Fruit fly (Drosophila melanogaster) whole organism, embryonic: ENCODE measurements around the gene Pak.

ENCODE experiments used
- Atf6 ChIP-seq: fragments of 200-800 bp; sonication (Bioruptor generic); IDR thresholded peaks from 2 replicates; pipeline ENCODE4 v1.3.6; 2022; ENCODE audit warnings: missing biosample characterization, missing genetic modification characterization
- Awh ChIP-seq: fragments of 200-800 bp; sonication (Bioruptor generic); IDR thresholded peaks from 2 replicates; pipeline ENCODE4, ENCODE4 v1.3.6; 2022; ENCODE audit warnings: missing biosample characterization, missing genetic modification characterization
- Blimp-1 ChIP-seq: fragments of 200-800 bp; sonication (Bioruptor generic); optimal IDR thresholded peaks from 3 replicates; lab custom pipeline; 2018; ENCODE audit warnings: missing biosample characterization, missing genetic modification characterization, mild to moderate bottlenecking, moderate library complexity, missing genetic modification reagents
- CG10267 ChIP-seq: fragments of 200-800 bp; sonication (Bioruptor generic); optimal IDR thresholded peaks from 2 replicates; lab custom pipeline; 2018; ENCODE audit warnings: missing biosample characterization, mild to moderate bottlenecking, missing genetic modification characterization, moderate library complexity
- CG12299 ChIP-seq: fragments of 200-800 bp; sonication (Bioruptor generic); optimal IDR thresholded peaks from 2 replicates; lab custom pipeline; 2018; ENCODE audit warnings: missing biosample characterization, mild to moderate bottlenecking, missing genetic modification characterization
- CG15514 ChIP-seq: fragments of 200-800 bp; sonication (Bioruptor generic); optimal IDR thresholded peaks from 3 replicates; lab custom pipeline; 2017; ENCODE audit warnings: missing biosample characterization, missing genetic modification characterization, mild to moderate bottlenecking, moderate library complexity, missing genetic modification reagents
- CG15601 ChIP-seq: fragments of 200-800 bp; sonication (Bioruptor generic); optimal IDR thresholded peaks from 3 replicates; lab custom pipeline; 2019; ENCODE audit warnings: missing biosample characterization, mild to moderate bottlenecking, missing genetic modification characterization, moderate library complexity
- CG16815 ChIP-seq: fragments of 200-800 bp; sonication (Bioruptor generic); optimal IDR thresholded peaks from 3 replicates; lab custom pipeline; 2017; ENCODE audit warnings: missing biosample characterization, mild to moderate bottlenecking, missing genetic modification characterization
- CG18476 ChIP-seq: fragments of 200-800 bp; sonication (Bioruptor generic); optimal IDR thresholded peaks from 2 replicates; lab custom pipeline; 2016; ENCODE audit warnings: missing biosample characterization, mild to moderate bottlenecking, missing genetic modification characterization
- CG3065 ChIP-seq: fragments of 200-800 bp; sonication (Bioruptor generic); optimal IDR thresholded peaks from 2 replicates; lab custom pipeline; 2016; ENCODE audit warnings: missing biosample characterization, missing genetic modification characterization
- CG3407 ChIP-seq: fragments of 200-800 bp; sonication (Bioruptor generic); optimal IDR thresholded peaks from 2 replicates; lab custom pipeline; 2018; ENCODE audit warnings: missing biosample characterization, mild to moderate bottlenecking, missing genetic modification characterization
- CG3726 ChIP-seq: fragments of 200-800 bp; sonication (Bioruptor generic); IDR thresholded peaks from 3 replicates; pipeline ENCODE4, ENCODE4 v1.3.6; 2022; ENCODE audit warnings: missing biosample characterization, missing genetic modification characterization
- CG4282 ChIP-seq: fragments of 200-800 bp; sonication (Bioruptor generic); optimal IDR thresholded peaks from 2 replicates; lab custom pipeline; 2016; ENCODE audit warnings: missing biosample characterization, missing genetic modification characterization
- CG6254 ChIP-seq: fragments of 200-800 bp; sonication (Bioruptor generic); optimal IDR thresholded peaks from 3 replicates; lab custom pipeline; 2017; ENCODE audit warnings: mild to moderate bottlenecking, missing biosample characterization, missing genetic modification reagents, missing genetic modification characterization
- CG6791 ChIP-seq: fragments of 200-800 bp; sonication (Bioruptor generic); IDR thresholded peaks from 3 replicates; pipeline ENCODE4 v1.3.6; 2022; ENCODE audit warnings: missing biosample characterization, missing genetic modification characterization; ENCODE audit not compliant: partially characterized antibody
- CG7745 ChIP-seq: fragments of 200-800 bp; sonication (Bioruptor generic); optimal IDR thresholded peaks from 2 replicates; lab custom pipeline; 2018; ENCODE audit warnings: missing biosample characterization, mild to moderate bottlenecking, missing genetic modification characterization, moderate library complexity
- CG7786 ChIP-seq: fragments of 200-800 bp; sonication (Bioruptor generic); optimal IDR thresholded peaks from 2 replicates; lab custom pipeline; 2016; ENCODE audit warnings: missing biosample characterization, missing genetic modification characterization
- CG8281 ChIP-seq: fragments of 200-800 bp; sonication (Bioruptor generic); optimal IDR thresholded peaks from 2 replicates; lab custom pipeline; 2018; ENCODE audit warnings: missing biosample characterization, mild to moderate bottlenecking, missing genetic modification characterization, moderate library complexity
- CG8290 ChIP-seq, 3 experiments: fragments of 200-800 bp; sonication (Bioruptor generic); optimal IDR thresholded peaks; 2 replicates each; lab custom pipeline; 2016 to 2019; ENCODE audit warnings: missing biosample characterization in 3 of 3, missing genetic modification characterization in 3 of 3, mild to moderate bottlenecking in 2 of 3, moderate library complexity in 1 of 3
- CG8924 ChIP-seq: fragments of 200-800 bp; optimal IDR thresholded peaks from 3 replicates; lab custom pipeline; 2019; ENCODE audit warnings: missing biosample characterization, mild to moderate bottlenecking, missing genetic modification characterization, moderate library complexity
- CG9215 ChIP-seq: fragments of 200-800 bp; sonication (Bioruptor generic); IDR thresholded peaks from 2 replicates; pipeline ENCODE4 v1.3.6; 2022; ENCODE audit warnings: missing biosample characterization, missing genetic modification characterization
- E2f1 ChIP-seq: fragments of 200-800 bp; sonication (Bioruptor generic); IDR thresholded peaks from 2 replicates; pipeline ENCODE4 v1.3.6; 2022; ENCODE audit warnings: missing biosample characterization, missing genetic modification characterization
- E2f2 ChIP-seq: fragments of 200-800 bp; sonication (Bioruptor generic); IDR thresholded peaks from 2 replicates; pipeline ENCODE4 v1.3.6; 2022; ENCODE audit warnings: missing biosample characterization, missing genetic modification characterization
- Eip74EF ChIP-seq, 2 experiments: fragments of 200-800 bp in 1 of 2; fragments of >200 bp in 1 of 2; sonication (Bioruptor generic) in 1 of 2; optimal IDR thresholded peaks; 2 replicates each; lab custom pipeline; 2017 to 2019; ENCODE audit warnings: missing biosample characterization in 2 of 2, missing genetic modification characterization in 2 of 2, mild to moderate bottlenecking in 1 of 2, moderate library complexity in 1 of 2
- Ets65A ChIP-seq: fragments of 200-800 bp; sonication (Bioruptor generic); peaks from one replicate; lab custom pipeline; 2016; ENCODE audit warnings: missing biosample characterization, missing genetic modification characterization
- Gug ChIP-seq: fragments of 200-800 bp; sonication (Bioruptor generic); IDR thresholded peaks from 4 replicates; pipeline ENCODE4 v1.3.6; 2022; ENCODE audit warnings: missing biosample characterization, missing genetic modification characterization
- HLHmδ ChIP-seq: fragments of 200-800 bp; sonication (Bioruptor generic); optimal IDR thresholded peaks from 2 replicates; lab custom pipeline; 2018; ENCODE audit warnings: missing biosample characterization, mild to moderate bottlenecking, missing genetic modification characterization, moderate library complexity
- Hr51 ChIP-seq, 2 experiments: fragments of 200-800 bp; sonication (Bioruptor generic); optimal IDR thresholded peaks; 2 replicates in 1 of 2; 3 replicates in 1 of 2; lab custom pipeline; 2016 to 2018; ENCODE audit warnings: missing biosample characterization in 2 of 2, missing genetic modification characterization in 2 of 2, mild to moderate bottlenecking in 1 of 2, moderate library complexity in 1 of 2
- MBD-R2 ChIP-seq: fragments of 200-800 bp; sonication (Bioruptor generic); IDR thresholded peaks from 2 replicates; pipeline ENCODE4 v1.3.6; 2022; ENCODE audit warnings: missing biosample characterization, missing genetic modification characterization
- Myb ChIP-seq: fragments of 200-800 bp; sonication (Bioruptor generic); optimal IDR thresholded peaks from 2 replicates; lab custom pipeline; 2016; ENCODE audit warnings: missing biosample characterization, missing genetic modification characterization
- NfI ChIP-seq: fragments of 200-800 bp; sonication (Bioruptor generic); optimal IDR thresholded peaks from 3 replicates; lab custom pipeline; 2018; ENCODE audit warnings: missing biosample characterization, mild to moderate bottlenecking, missing genetic modification characterization, moderate library complexity
- Trl ChIP-seq, 3 experiments: fragments of >200 bp in 2 of 3; fragments of 200-800 bp in 1 of 3; sonication (Bioruptor generic) in 1 of 3; optimal IDR thresholded peaks; 2 replicates in 1 of 3; 3 replicates in 2 of 3; lab custom pipeline; 2016 to 2017; ENCODE audit warnings: missing biosample characterization in 1 of 3, missing genetic modification characterization in 1 of 3
- ap ChIP-seq: fragments of 200-800 bp; sonication (Bioruptor generic); IDR thresholded peaks from 2 replicates; pipeline ENCODE4 v1.3.6; 2022; ENCODE audit warnings: missing biosample characterization, missing genetic modification characterization
- cato ChIP-seq: fragments of 200-800 bp; sonication (Bioruptor generic); optimal IDR thresholded peaks from 2 replicates; lab custom pipeline; 2016; ENCODE audit warnings: missing biosample characterization, missing genetic modification characterization, borderline replicate concordance
- chm ChIP-seq: fragments of 200-800 bp; sonication (Bioruptor generic); IDR thresholded peaks from 2 replicates; pipeline ENCODE4 v1.3.6; 2022; ENCODE audit warnings: missing biosample characterization, missing genetic modification characterization
- croc ChIP-seq: fragments of 200-800 bp; sonication (Bioruptor generic); conservative IDR thresholded peaks from 3 replicates; pipeline ENCODE4 v1.3.6; 2022; ENCODE audit warnings: missing biosample characterization, missing genetic modification characterization
- da ChIP-seq: fragments of 200-800 bp; sonication (Bioruptor generic); optimal IDR thresholded peaks from 2 replicates; lab custom pipeline; 2016; ENCODE audit warnings: missing biosample characterization, missing genetic modification characterization
- dimm ChIP-seq: fragments of 200-800 bp; sonication (Bioruptor generic); IDR thresholded peaks from 2 replicates; pipeline ENCODE4 v1.3.6; 2022; ENCODE audit warnings: missing biosample characterization, missing genetic modification characterization
- gcm2 ChIP-seq: fragments of 200-800 bp; sonication (Bioruptor generic); optimal IDR thresholded peaks from 2 replicates; lab custom pipeline; 2016; ENCODE audit warnings: missing biosample characterization, missing genetic modification characterization
- grn ChIP-seq: fragments of 200-800 bp; sonication (Bioruptor generic); optimal IDR thresholded peaks from 3 replicates; lab custom pipeline; 2017; ENCODE audit warnings: missing biosample characterization, missing genetic modification characterization
- hth ChIP-seq: fragments of >200 bp; optimal IDR thresholded peaks from 2 replicates; lab custom pipeline; 2017; ENCODE audit warnings: inconsistent platforms
- nau ChIP-seq: fragments of 200-800 bp; sonication (Bioruptor generic); optimal IDR thresholded peaks from 3 replicates; lab custom pipeline; 2017; ENCODE audit warnings: missing biosample characterization, mild to moderate bottlenecking, missing genetic modification characterization, missing genetic modification reagents
- nerfin-2 ChIP-seq: fragments of 200-800 bp; sonication (Bioruptor generic); IDR thresholded peaks from 2 replicates; pipeline ENCODE4 v1.3.6; 2022; ENCODE audit warnings: missing biosample characterization, missing genetic modification characterization; ENCODE audit not compliant: partially characterized antibody
- p53 ChIP-seq: fragments of 200-800 bp; sonication (Bioruptor generic); optimal IDR thresholded peaks from 2 replicates; lab custom pipeline; 2016; ENCODE audit warnings: missing biosample characterization, missing genetic modification characterization
- pros ChIP-seq: fragments of 200-800 bp; sonication (Bioruptor generic); optimal IDR thresholded peaks from 3 replicates; lab custom pipeline; 2019; ENCODE audit warnings: missing biosample characterization, mild to moderate bottlenecking, missing genetic modification characterization, moderate library complexity
- sc ChIP-seq, 3 experiments: fragments of >200 bp in 2 of 3; fragments of 200-800 bp in 1 of 3; sonication (Bioruptor generic) in 1 of 3; optimal IDR thresholded peaks; 2 replicates in 2 of 3; 3 replicates in 1 of 3; lab custom pipeline; 2017; ENCODE audit warnings: mild to moderate bottlenecking in 1 of 3, missing biosample characterization in 1 of 3, missing genetic modification characterization in 1 of 3, missing genetic modification reagents in 1 of 3

Gene Pak

DNA sequence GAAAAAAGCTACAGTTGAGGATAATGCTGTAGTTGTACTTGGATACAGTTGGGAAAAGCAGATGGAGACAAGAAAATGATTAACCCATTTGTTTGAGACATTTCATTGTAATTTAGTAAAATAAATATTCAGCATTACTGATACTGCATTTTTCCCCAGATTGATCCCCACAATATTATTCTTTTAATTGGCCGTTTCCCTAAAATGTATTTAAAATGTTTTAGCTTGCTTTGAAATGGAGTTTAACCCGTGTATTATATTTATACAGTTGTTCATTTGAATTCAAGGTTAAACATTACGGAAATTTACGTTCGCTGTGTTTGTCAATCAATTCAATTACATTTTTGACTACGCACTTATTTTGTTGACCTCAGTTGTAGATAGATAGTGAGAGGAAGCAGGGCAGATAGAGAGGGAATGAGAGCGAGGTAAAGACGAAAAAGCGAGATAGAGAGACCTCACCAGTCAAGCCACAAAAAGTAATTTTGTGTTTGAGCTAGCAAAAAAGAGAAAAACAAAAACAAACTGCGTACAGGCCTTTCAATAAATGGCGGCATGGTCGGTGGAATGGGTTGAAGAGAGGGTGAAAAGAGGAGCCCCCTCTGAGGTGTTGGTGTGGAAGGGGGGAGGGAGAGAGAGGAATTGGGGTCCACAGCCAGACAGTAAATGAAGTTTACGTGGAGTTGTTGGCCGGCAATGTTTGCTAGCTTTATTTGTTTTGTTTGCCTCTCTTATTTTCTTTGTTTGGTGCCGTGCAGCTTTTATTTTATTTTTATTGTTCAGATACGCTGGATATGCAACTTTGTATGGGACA is 59.9 kb downstream of the Pak start (continued):
- TF ChIP-seq Hr51 (GFP tag; optimal IDR thresholded peaks at IDR 0.05; lab: Kevin White, UChicago), result peak; percentile 31 to 93
- no peak for TF ChIP-seq hth
- TF ChIP-seq gcm2, result peak; percentile 65
- TF ChIP-seq Atf6 (GFP tag; lab: Robert Waterston, UW), result peak; percentile 63
- no peak for TF ChIP-seq sc (optimal IDR thresholded peaks at IDR 0.05; lab: Kevin White, UChicago)
- TF ChIP-seq sc (GFP tag; optimal IDR thresholded peaks at IDR 0.05; lab: Kevin White, UChicago), result peak; percentile 81
- peak; percentile 83 for TF ChIP-seq CG10267
- peak; percentile 76 for TF ChIP-seq CG16815 (GFP tag; lab: Kevin White, UChicago)
- TF ChIP-seq grn (GFP tag; lab: Kevin White, UChicago), result peak; percentile 42
- TF ChIP-seq Gug (GFP tag; lab: Robert Waterston, UW), result no peak; the same call in 2 of the 4 replicates
- TF ChIP-seq HLHmδ (GFP tag; lab: Kevin White, UChicago), result no peak
- TF ChIP-seq CG12299 (tag; lab: Kevin White, UChicago), result peak; percentile 72
- peak; percentile 60 for TF ChIP-seq pros (GFP tag; lab: Kevin White, UChicago)
- TF ChIP-seq MBD-R2 (GFP tag; lab: Robert Waterston, UW), result no peak
- peak; percentile 69 to 87 for TF ChIP-seq Trl (optimal IDR thresholded peaks at IDR 0.05; lab: Kevin White, UChicago)
- peak; percentile 44 for TF ChIP-seq Trl (GFP tag; optimal IDR thresholded peaks at IDR 0.05; lab: Kevin White, UChicago)
- no peak for TF ChIP-seq CG3407 (GFP tag; lab: Kevin White, UChicago)
- no peak; the same call in 1 of the 2 replicates for TF ChIP-seq E2f1 (GFP tag; lab: Robert Waterston, UW)
- peak; percentile 71 for TF ChIP-seq CG6254 (GFP tag; lab: Kevin White, UChicago)
- TF ChIP-seq Ets65A (GFP tag; lab: Kevin White, UChicago), result peak; percentile 96
- TF ChIP-seq nau (GFP tag; lab: Kevin White, UChicago), result peak; percentile 89
- TF ChIP-seq p53, result peak; percentile 61
- peak; percentile 84 for TF ChIP-seq CG15601 (tag; lab: Kevin White, UChicago)
- peak; percentile 79 for TF ChIP-seq cato (GFP tag; lab: Kevin White, UChicago)
- TF ChIP-seq croc, result peak; percentile 64
- TF ChIP-seq Awh, result peak; percentile 61; the same call in 1 of the 2 replicates
- TF ChIP-seq Eip74EF (GFP tag; optimal IDR thresholded peaks at IDR 0.05; lab: Kevin White, UChicago), result peak in 1 of 2 experiments; percentile 95
- no peak for TF ChIP-seq CG6791
- TF ChIP-seq CG9215 (GFP tag; lab: Robert Waterston, UW), result peak; percentile 78
- TF ChIP-seq CG8290 (GFP tag; optimal IDR thresholded peaks at IDR 0.05; lab: Kevin White, UChicago), result peak; percentile 53
- peak in 1 of 2 experiments; percentile 81 for TF ChIP-seq CG8290 (tag; optimal IDR thresholded peaks at IDR 0.05; lab: Kevin White, UChicago)
- peak; percentile 78 for TF ChIP-seq Blimp-1
- TF ChIP-seq NfI (GFP tag; lab: Kevin White, UChicago), result peak; percentile 87
- peak; percentile 80 for TF ChIP-seq CG18476 (GFP tag; lab: Kevin White, UChicago)
- TF ChIP-seq E2f2 (GFP tag; lab: Robert Waterston, UW), result peak; percentile 45
- TF ChIP-seq dimm (GFP tag; lab: Robert Waterston, UW), result no peak
- TF ChIP-seq ap (GFP tag; lab: Robert Waterston, UW), result peak; percentile 51
- TF ChIP-seq da (GFP tag; lab: Kevin White, UChicago), result no peak
- peak; percentile 94 for TF ChIP-seq CG8924
- TF ChIP-seq chm (GFP tag; lab: Robert Waterston, UW), result peak; percentile 55
- 0 out of 3 replicates have a peak, but pooled peaks have one; percentile 74 for TF ChIP-seq CG3726 (GFP tag; lab: Robert Waterston, UW)
- TF ChIP-seq CG7745 (tag; lab: Kevin White, UChicago), result no peak
- TF ChIP-seq Myb (GFP tag; lab: Kevin White, UChicago), result peak; percentile 65
- TF ChIP-seq CG8281, result peak; percentile 58
- TF ChIP-seq CG15514 (GFP tag; lab: Kevin White, UChicago), result peak; percentile 54
- no peak for TF ChIP-seq CG4282 (GFP tag; lab: Kevin White, UChicago)
- peak; percentile 75 for TF ChIP-seq CG7786 (GFP tag; lab: Kevin White, UChicago)
- peak; percentile 61 for TF ChIP-seq CG3065
- no peak for TF ChIP-seq nerfin-2 (GFP tag; lab: Robert Waterston, UW)
